Fruit fly (Drosophila melanogaster): ENCODE measurements around the gene cutlet.

Gene cutlet

dm6 chr2L:3712949-3713416, 1.4 kb upstream of the cutlet start, which contains the start of the genes CG31955 and CG2818 (continued):
- TF ChIP-seq CG4820 (GFP tag; optimal IDR thresholded peaks at IDR 0.05) (no peak), hbn (GFP tag; IDR thresholded peaks at IDR 0.05; ENCODE audit: partially characterized antibody) (peak; percentile 59), btn (GFP tag; optimal IDR thresholded peaks at IDR 0.05) (no peak), disco-r (GFP tag; optimal IDR thresholded peaks at IDR 0.05) (no peak), CG4282 (GFP tag; optimal IDR thresholded peaks at IDR 0.05) (no peak), wek (GFP tag; optimal IDR thresholded peaks at IDR 0.05) (no peak), Ets97D (GFP tag; optimal IDR thresholded peaks at IDR 0.05) (peak; percentile 50), ftz-f1 (GFP tag; optimal IDR thresholded peaks at IDR 0.05) (no peak), al (GFP tag; IDR thresholded peaks at IDR 0.05) (no peak), CG12071 (GFP tag; optimal IDR thresholded peaks at IDR 0.05) (no peak), vnd (GFP tag; IDR thresholded peaks at IDR 0.05; ENCODE audit: partially characterized antibody) (peak; percentile 36; the same call in 1 of the 3 replicates), Trl (optimal IDR thresholded peaks at IDR 0.05) (no peak), Trl (GFP tag; optimal IDR thresholded peaks at IDR 0.05) (no peak), E2f1 (GFP tag; IDR thresholded peaks at IDR 0.05) (no peak), sd (tag; optimal IDR thresholded peaks at IDR 0.05) (peak; percentile 51), row (GFP tag; IDR thresholded peaks at IDR 0.05) (peak; percentile 63), CG9797 (GFP tag; optimal IDR thresholded peaks at IDR 0.05) (peak; percentile 1), CG10267 (tag; optimal IDR thresholded peaks at IDR 0.05) (peak; percentile 18), vvl (GFP tag; IDR thresholded peaks at IDR 0.05) (no peak), ac (GFP tag; optimal IDR thresholded peaks at IDR 0.05) (no peak), MESR4 (GFP tag; optimal IDR thresholded peaks at IDR 0.05) (no peak), phol (tag; optimal IDR thresholded peaks at IDR 0.05) (peak; percentile 73), tna (GFP tag; IDR thresholded peaks at IDR 0.05; ENCODE audit: partially characterized antibody) (no peak), tup (GFP tag; optimal IDR thresholded peaks at IDR 0.05) (no peak), inv (GFP tag; IDR thresholded peaks at IDR 0.05; ENCODE audit: partially characterized antibody) (peak; percentile 62), CG1233 (GFP tag; optimal IDR thresholded peaks at IDR 0.05) (no peak), Dfd (GFP tag; optimal IDR thresholded peaks at IDR 0.05) (no peak), yki (optimal IDR thresholded peaks at IDR 0.05) (no peak), CG12219 (GFP tag; optimal IDR thresholded peaks at IDR 0.05) (no peak), CG16813 (GFP tag; IDR thresholded peaks at IDR 0.05; ENCODE audit: partially characterized antibody) (peak; percentile 76), Mes4 (GFP tag; optimal IDR thresholded peaks at IDR 0.05) (no peak), Blimp-1 (GFP tag; optimal IDR thresholded peaks at IDR 0.05) (no peak), CG6683 (GFP tag; optimal IDR thresholded peaks at IDR 0.05) (no peak), peb (GFP tag; IDR thresholded peaks at IDR 0.05) (no peak), Mad (GFP tag; optimal IDR thresholded peaks at IDR 0.05) (no peak), PHDP (tag; optimal IDR thresholded peaks at IDR 0.05) (peak; percentile 3), CG17829 (tag; optimal IDR thresholded peaks at IDR 0.05) (peak; percentile 49), MBD-R2 (GFP tag; IDR thresholded peaks at IDR 0.05) (peak; percentile 45; the same call in 1 of the 2 replicates), NC2α (GFP tag; optimal IDR thresholded peaks at IDR 0.05) (no peak), H2.0 (GFP tag; IDR thresholded peaks at IDR 0.05) (no peak), Dek (tag; optimal IDR thresholded peaks at IDR 0.05) (no peak), fd102C (GFP tag; optimal IDR thresholded peaks at IDR 0.05) (no peak), Fer1 (GFP tag; optimal IDR thresholded peaks at IDR 0.05) (no peak), nerfin-1 (tag; optimal IDR thresholded peaks at IDR 0.05) (no peak), Dip2 (GFP tag; IDR thresholded peaks at IDR 0.05) (no peak), her (GFP tag; optimal IDR thresholded peaks at IDR 0.05) (no peak), exex (tag; optimal IDR thresholded peaks at IDR 0.05) (no peak), TFAM (GFP tag; optimal IDR thresholded peaks at IDR 0.05) (no peak), mam (GFP tag; optimal IDR thresholded peaks at IDR 0.05) (no peak), Six4 (GFP tag; optimal IDR thresholded peaks at IDR 0.05) (no peak), sqz (GFP tag; optimal IDR thresholded peaks at IDR 0.05) (no peak), dan (GFP tag; IDR thresholded peaks at IDR 0.05) (no peak)

Data from whole organism, embryonic.